Worm (Caenorhabditis elegans): ENCODE measurements around the gene srj-53.
A peak's percentile ranks its signal among the peaks of the same experiment; 100 is the strongest.

srj-53 gene

DNA sequence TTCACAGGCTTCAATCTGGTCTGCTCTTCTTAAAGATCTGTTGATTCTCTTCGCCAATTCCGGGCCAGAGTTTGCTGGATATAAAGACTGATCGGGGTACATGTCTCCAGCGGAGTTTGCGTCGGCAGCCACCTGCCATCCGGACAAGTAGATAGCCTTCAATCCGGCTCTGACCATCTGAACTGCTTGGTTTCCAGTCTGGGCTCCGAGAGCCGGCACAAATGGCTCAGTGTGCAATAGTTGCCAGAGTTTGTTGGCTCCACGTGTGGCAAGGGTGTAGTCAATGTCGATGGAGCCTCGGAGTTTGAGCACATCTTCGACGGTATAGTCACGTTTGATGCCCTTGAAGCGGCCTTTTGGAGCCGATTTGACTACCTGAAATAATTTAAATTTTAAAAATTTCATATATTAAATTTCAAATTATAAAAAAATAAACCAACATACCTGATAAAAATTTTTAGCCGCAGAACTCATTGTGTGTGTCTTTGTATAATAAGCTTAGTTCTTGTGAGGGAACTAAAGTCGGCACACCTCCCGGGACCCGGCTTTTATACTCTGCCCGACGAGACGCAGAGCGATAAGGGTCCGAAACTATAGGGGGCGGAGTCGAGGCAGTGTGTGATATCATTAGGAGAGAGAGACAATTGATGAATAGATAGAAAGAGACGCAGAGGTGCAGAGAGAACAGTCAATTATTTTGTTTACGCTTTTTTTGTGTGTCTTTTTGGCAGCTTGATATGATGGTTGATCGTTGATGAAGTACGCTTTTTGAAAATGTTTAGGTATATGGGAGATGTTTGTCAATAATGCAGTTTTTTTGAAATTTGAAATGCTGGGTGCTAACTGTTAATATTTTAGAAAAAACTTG is 33.2 kb upstream of the srj-53 start, which contains the start of the genes icl-1 and srh-2 (continued):
- TF ChIP-seq sptf-2 (GFP tag; optimal IDR thresholded peaks at IDR 0.05) (peak; percentile 64), nhr-27 (tag; optimal IDR thresholded peaks at IDR 0.05) (no peak), snpc-3.4 (tag; optimal IDR thresholded peaks at IDR 0.05) (no peak), F52B5.7 (tag; optimal IDR thresholded peaks at IDR 0.05) (peak; percentile 83), attf-6 (GFP tag; IDR thresholded peaks at IDR 0.05) (no peak), ztf-25 (GFP tag; IDR thresholded peaks at IDR 0.05) (0 out of 2 replicates have a peak, but pooled peaks have one; percentile 46), K11D2.4 (GFP tag; IDR thresholded peaks at IDR 0.05) (peak; percentile 73), ztf-28 (GFP tag; IDR thresholded peaks at IDR 0.05) (0 out of 2 replicates have a peak, but pooled peaks have one; percentile 46), zim-3 (tag; optimal IDR thresholded peaks at IDR 0.05) (peak; percentile 45), bed-1 (GFP tag; IDR thresholded peaks at IDR 0.05) (no peak), rec-8 (tag; optimal IDR thresholded peaks at IDR 0.05) (peak in 1 of 2 experiments; percentile 41), nhr-80 (tag; optimal IDR thresholded peaks at IDR 0.05) (peak; percentile 13), him-1 (tag; optimal IDR thresholded peaks at IDR 0.05) (no peak), lin-35 (GFP tag; optimal IDR thresholded peaks at IDR 0.05) (no peak), mel-28 (tag; optimal IDR thresholded peaks at IDR 0.05; ENCODE audit: borderline replicate concordance) (no peak), hmg-1.2 (GFP tag; IDR thresholded peaks at IDR 0.05) (peak; percentile 37; the same call in 1 of the 2 replicates)

DNA sequence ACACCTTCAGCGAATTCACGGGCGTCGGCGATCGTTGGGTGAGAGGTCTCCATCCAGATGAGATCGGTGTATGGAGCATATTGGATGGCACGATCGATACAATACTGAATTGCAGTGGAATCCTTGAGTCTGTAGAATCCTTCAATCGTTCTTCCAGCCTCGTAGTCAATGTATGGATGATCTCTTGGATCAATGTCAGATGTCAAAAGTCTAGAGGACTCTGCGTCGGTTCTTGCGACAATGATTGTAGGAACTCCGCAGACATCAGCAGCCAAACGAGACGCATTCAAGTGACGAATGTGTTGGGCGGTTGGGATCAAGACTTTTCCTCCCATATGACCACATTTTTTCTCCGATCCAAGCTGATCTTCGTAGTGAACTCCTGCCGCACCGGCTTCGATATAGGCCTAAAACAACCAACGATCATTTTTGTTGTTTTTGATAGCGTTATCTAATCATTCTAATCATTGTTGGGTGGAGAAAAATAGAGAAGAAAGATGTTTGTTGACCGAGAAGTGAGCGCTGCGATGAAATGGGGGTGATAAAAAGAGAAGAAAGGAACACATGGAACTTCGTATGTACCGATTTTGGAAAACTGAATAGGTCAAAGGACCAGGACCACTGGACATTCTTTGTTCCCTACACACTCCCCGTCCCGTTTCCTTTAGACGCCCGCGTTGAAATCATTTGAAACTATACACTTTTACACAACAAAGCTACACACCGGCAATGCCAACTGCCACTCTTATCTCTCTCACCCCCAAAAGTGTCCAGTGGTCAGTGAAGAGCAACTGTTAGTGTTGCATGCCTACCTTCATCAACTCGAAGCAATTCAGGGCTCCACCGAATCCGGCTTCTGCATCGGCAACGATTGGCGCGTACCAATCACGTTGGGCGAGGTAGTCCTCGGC is 32.3 kb upstream of the srj-53 start:
- TF ChIP-seq F49E8.2 (tag; optimal IDR thresholded peaks at IDR 0.05; ENCODE audit: insufficient read depth) (no peak), F22D6.2 (tag; optimal IDR thresholded peaks at IDR 0.05) (no peak), sea-2 (GFP tag; IDR thresholded peaks at IDR 0.05) (no peak), efl-1 (GFP tag; optimal IDR thresholded peaks at IDR 0.05) (no peak), snpc-1.1 (tag; optimal IDR thresholded peaks at IDR 0.05; ENCODE audit: insufficient read depth) (no peak), attf-3 (GFP tag; conservative IDR thresholded peaks at IDR 0.05) (no peak; the same call in 1 of the 2 replicates), athp-1 (tag; optimal IDR thresholded peaks at IDR 0.05) (no peak), aptf-3 (GFP tag; IDR thresholded peaks at IDR 0.05) (no peak), zfh-2 (GFP tag; conservative IDR thresholded peaks at IDR 0.05) (no peak), Y53G8AR.9 (GFP tag; conservative IDR thresholded peaks at IDR 0.05) (peak; percentile 35; the same call in 1 of the 2 replicates), F52B5.7 (tag; optimal IDR thresholded peaks at IDR 0.05) (no peak), ztf-6 (GFP tag; IDR thresholded peaks at IDR 0.05) (no peak), nhr-120 (GFP tag; IDR thresholded peaks at IDR 0.05) (0 out of 2 replicates have a peak, but pooled peaks have one; percentile 56), aptf-2 (GFP tag; conservative IDR thresholded peaks at IDR 0.05) (no peak), atf-7 (tag; optimal IDR thresholded peaks at IDR 0.05) (no peak), T07F8.4 (tag; optimal IDR thresholded peaks at IDR 0.05) (no peak), ceh-91 (GFP tag; IDR thresholded peaks at IDR 0.05) (no peak), sptf-2 (GFP tag; optimal IDR thresholded peaks at IDR 0.05) (no peak), Y67H2A.10 (GFP tag; conservative IDR thresholded peaks at IDR 0.05) (no peak), ceh-79 (tag; optimal IDR thresholded peaks at IDR 0.05) (no peak), snpc-3.4 (tag; optimal IDR thresholded peaks at IDR 0.05) (no peak), Y95B8A.8 (GFP tag; IDR thresholded peaks at IDR 0.05) (peak; percentile 18; the same call in 1 of the 2 replicates), hlh-12 (tag; optimal IDR thresholded peaks at IDR 0.05) (no peak), F23B12.7 (tag; optimal IDR thresholded peaks at IDR 0.05; ENCODE audit: insufficient read depth) (no peak), let-607 (tag; optimal IDR thresholded peaks at IDR 0.05) (peak; percentile 0 to 33), hmg-20 (GFP tag; IDR thresholded peaks at IDR 0.05) (no peak; the same call in 1 of the 2 replicates), lin-54 (GFP tag; optimal IDR thresholded peaks at IDR 0.05) (no peak), ceh-27 (GFP tag; optimal IDR thresholded peaks at IDR 0.05) (no peak), B0336.3 (GFP tag; IDR thresholded peaks at IDR 0.05) (peak; percentile 7; the same call in 1 of the 2 replicates)
